Worm (Caenorhabditis elegans): ENCODE data around the gene dex-1.

dex-1 gene

ce11 chrIII:5483738-5484315 is 42.1 kb upstream of the dex-1 start, which contains the start of the genes R02F2.7 and R02F2.4:
R02F2.7 (minus strand) TSS chrIII:5483773.
R02F2.4 (plus strand) TSS chrIII:5484289.
- no peak for TF ChIP-seq hlh-12 (tag; optimal IDR thresholded peaks at IDR 0.05)
- TF ChIP-seq lin-54 (GFP tag; optimal IDR thresholded peaks at IDR 0.05) = peak; percentile 74
- TF ChIP-seq mcd-1 (GFP tag; IDR thresholded peaks at IDR 0.05) = peak; percentile 53; the same call in 1 of the 2 replicates
- TF ChIP-seq F10E7.11 (tag; optimal IDR thresholded peaks at IDR 0.05) = no peak
- TF ChIP-seq lin-35 (GFP tag; optimal IDR thresholded peaks at IDR 0.05) = no peak
- TF ChIP-seq madf-6 (GFP tag; IDR thresholded peaks at IDR 0.05) = peak; percentile 78
- peak; percentile 82 for TF ChIP-seq F33H1.4 (GFP tag; IDR thresholded peaks at IDR 0.05)
- TF ChIP-seq lsl-1 (GFP tag; optimal IDR thresholded peaks at IDR 0.05) = peak; percentile 92
- peak; percentile 54 for TF ChIP-seq efl-1 (GFP tag; optimal IDR thresholded peaks at IDR 0.05)
- TF ChIP-seq xnd-1 (tag; optimal IDR thresholded peaks at IDR 0.05) = peak; percentile 74
- no peak for TF ChIP-seq mel-28 (tag; optimal IDR thresholded peaks at IDR 0.05; ENCODE audit: borderline replicate concordance)
- no peak for TF ChIP-seq lsy-27 (tag; optimal IDR thresholded peaks at IDR 0.05; ENCODE audit: borderline replicate concordance, insufficient read depth)
- 0 out of 2 replicates have a peak, but pooled peaks have one; percentile 25 for TF ChIP-seq madf-8 (GFP tag; conservative IDR thresholded peaks at IDR 0.05)
- no peak for TF ChIP-seq Y95B8A.8 (GFP tag; IDR thresholded peaks at IDR 0.05)
- peak; percentile 21 for TF ChIP-seq F49E8.2 (tag; optimal IDR thresholded peaks at IDR 0.05; ENCODE audit: insufficient read depth)
- no peak for TF ChIP-seq ceh-91 (GFP tag; IDR thresholded peaks at IDR 0.05)
- TF ChIP-seq hrde-1 (tag; optimal IDR thresholded peaks at IDR 0.05; ENCODE audit: borderline replicate concordance) = no peak

- TF ChIP-seq bed-1 (GFP tag; IDR thresholded peaks at IDR 0.05) = no peak
- no peak for TF ChIP-seq tbx-9 (tag; optimal IDR thresholded peaks at IDR 0.05; ENCODE audit: borderline replicate concordance)
- no peak for TF ChIP-seq nhr-120 (GFP tag; IDR thresholded peaks at IDR 0.05)
- no peak for TF ChIP-seq bed-2 (GFP tag; IDR thresholded peaks at IDR 0.05)
- TF ChIP-seq nhr-179 (tag; optimal IDR thresholded peaks at IDR 0.05) = no peak
- no peak for TF ChIP-seq ztf-22 (GFP tag; optimal IDR thresholded peaks at IDR 0.05)
- no peak for TF ChIP-seq fkh-3 (tag; optimal IDR thresholded peaks at IDR 0.05)
- TF ChIP-seq unc-62 (GFP tag; optimal IDR thresholded peaks at IDR 0.05) = no peak
- no peak for TF ChIP-seq Y56A3A.18 (GFP tag; IDR thresholded peaks at IDR 0.05)
- TF ChIP-seq snpc-1.1 (tag; optimal IDR thresholded peaks at IDR 0.05; ENCODE audit: insufficient read depth) = no peak
- no peak for TF ChIP-seq B0035.1 (tag; optimal IDR thresholded peaks at IDR 0.05)
- no peak for TF ChIP-seq attf-3 (GFP tag; conservative IDR thresholded peaks at IDR 0.05)
- no peak for TF ChIP-seq ztf-18 (tag; optimal IDR thresholded peaks at IDR 0.05)
- TF ChIP-seq ceh-58 (GFP tag; IDR thresholded peaks at IDR 0.05) = no peak
- no peak for TF ChIP-seq rpc-1 (optimal IDR thresholded peaks at IDR 0.05)
- TF ChIP-seq rpc-1 (tag; optimal IDR thresholded peaks at IDR 0.05) = no peak
- TF ChIP-seq K11D2.4 (GFP tag; IDR thresholded peaks at IDR 0.05) = no peak
These were observed 39.6 kb upstream of the dex-1 start for ce11 chrIII:5486345-5486744.

- TF ChIP-seq dpff-1 (tag; optimal IDR thresholded peaks at IDR 0.05) (no peak), K12H6.12 (tag; optimal IDR thresholded peaks at IDR 0.05) (no peak), athp-1 (tag; optimal IDR thresholded peaks at IDR 0.05) (no peak), lin-40 (tag; optimal IDR thresholded peaks at IDR 0.05) (no peak), egrh-3 (GFP tag; IDR thresholded peaks at IDR 0.05) (no peak), lag-1 (GFP tag; IDR thresholded peaks at IDR 0.05) (no peak), mxl-1 (tag; optimal IDR thresholded peaks at IDR 0.05) (no peak), snpc-1.3 (tag; optimal IDR thresholded peaks at IDR 0.05; ENCODE audit: insufficient read depth) (no peak), F39B2.1 (GFP tag; IDR thresholded peaks at IDR 0.05) (no peak)
These were observed 38.8 kb upstream of the dex-1 start, which contains the start of gene osg-1 for ce11 chrIII:5487087-5487603. osg-1 (plus strand) TSS chrIII:5487553.

Measured in whole organism, young adult.